Fruit fly (Drosophila melanogaster) whole organism, embryonic: ENCODE measurements around the gene CheA75a.
A peak's percentile ranks its signal among the peaks of the same experiment; 100 is the strongest.

Experiments used
- CG10209 ChIP-seq: fragments of 200-800 bp; sonication (Bioruptor generic); optimal IDR thresholded peaks from 3 replicates; lab custom pipeline; 2017; ENCODE audit warnings: missing biosample characterization, mild to moderate bottlenecking, missing genetic modification characterization, missing genetic modification reagents
- CG11456 ChIP-seq: fragments of 200-800 bp; sonication (Bioruptor generic); IDR thresholded peaks from 3 replicates; pipeline ENCODE4 v1.3.6; 2022; ENCODE audit warnings: missing biosample characterization, missing genetic modification characterization
- CG11504 ChIP-seq: fragments of 200-800 bp; sonication (Bioruptor generic); optimal IDR thresholded peaks from 3 replicates; lab custom pipeline; 2019; ENCODE audit warnings: missing biosample characterization, mild to moderate bottlenecking, missing genetic modification characterization, moderate library complexity
- CG12104 ChIP-seq: fragments of 200-800 bp; sonication (Bioruptor generic); optimal IDR thresholded peaks from 3 replicates; lab custom pipeline; 2016; ENCODE audit warnings: missing biosample characterization, missing genetic modification characterization
- CG13287 ChIP-seq: fragments of 200-800 bp; sonication (Bioruptor generic); IDR thresholded peaks from 2 replicates; pipeline ENCODE4 v1.3.6; 2022; ENCODE audit warnings: missing biosample characterization, missing genetic modification characterization; ENCODE audit not compliant: partially characterized antibody
- CG14710 ChIP-seq: fragments of 200-800 bp; sonication (Bioruptor generic); optimal IDR thresholded peaks from 3 replicates; lab custom pipeline; 2019; ENCODE audit warnings: missing biosample characterization, mild to moderate bottlenecking, missing genetic modification characterization, moderate library complexity
- CG16813 ChIP-seq: fragments of 200-800 bp; sonication (Bioruptor generic); IDR thresholded peaks from 3 replicates; pipeline ENCODE4 v1.3.6; 2022; ENCODE audit warnings: missing biosample characterization, missing genetic modification characterization; ENCODE audit not compliant: partially characterized antibody
- CG17328 ChIP-seq: fragments of 200-800 bp; sonication (Bioruptor generic); IDR thresholded peaks from 2 replicates; pipeline ENCODE4 v1.3.6; 2022; ENCODE audit warnings: missing biosample characterization, missing genetic modification characterization
- CG2120 ChIP-seq: fragments of 200-800 bp; sonication (Bioruptor generic); optimal IDR thresholded peaks from 3 replicates; lab custom pipeline; 2016; ENCODE audit warnings: missing biosample characterization, missing genetic modification characterization
- CG2889 ChIP-seq: fragments of 200-800 bp; sonication (Bioruptor generic); IDR thresholded peaks from 3 replicates; pipeline ENCODE4 v1.3.6; 2022; ENCODE audit warnings: missing biosample characterization, missing genetic modification characterization
- CG31224 ChIP-seq: fragments of 200-800 bp; sonication (Bioruptor generic); IDR thresholded peaks from 2 replicates; pipeline ENCODE4 v1.3.6; 2022; ENCODE audit warnings: missing biosample characterization, missing genetic modification characterization
- CG3163 ChIP-seq: fragments of 200-800 bp; sonication (Bioruptor generic); optimal IDR thresholded peaks from 3 replicates; lab custom pipeline; 2016; ENCODE audit warnings: missing biosample characterization, missing genetic modification characterization
- CG34224 ChIP-seq: fragments of 200-800 bp; sonication (Bioruptor generic); IDR thresholded peaks from 3 replicates; pipeline ENCODE4 v1.3.6; 2022; ENCODE audit warnings: missing biosample characterization, missing genetic modification characterization; ENCODE audit not compliant: partially characterized antibody
- CG4360 ChIP-seq: fragments of 200-800 bp; sonication (Bioruptor generic); IDR thresholded peaks from 2 replicates; pipeline ENCODE4 v1.3.6; 2022; ENCODE audit warnings: missing biosample characterization, missing genetic modification characterization
- CG5953 ChIP-seq: fragments of 200-800 bp; sonication (Bioruptor generic); IDR thresholded peaks from 2 replicates; pipeline ENCODE4 v1.3.6; 2022; ENCODE audit warnings: missing biosample characterization, missing genetic modification characterization
- CG6683 ChIP-seq: fragments of 200-800 bp; sonication (Bioruptor generic); optimal IDR thresholded peaks from 2 replicates; lab custom pipeline; 2017; ENCODE audit warnings: missing biosample characterization, mild to moderate bottlenecking, missing genetic modification characterization, missing genetic modification reagents
- CG7357 ChIP-seq: fragments of 200-800 bp; sonication (Bioruptor generic); IDR thresholded peaks from 3 replicates; pipeline ENCODE4 v1.3.6; 2022; ENCODE audit warnings: missing biosample characterization, missing genetic modification characterization
- CG7556 ChIP-seq: fragments of 200-800 bp; sonication (Bioruptor generic); optimal IDR thresholded peaks from 2 replicates; lab custom pipeline; 2017; ENCODE audit warnings: missing biosample characterization, mild to moderate bottlenecking, missing genetic modification characterization
- CG8290 ChIP-seq, 3 experiments: fragments of 200-800 bp; sonication (Bioruptor generic); optimal IDR thresholded peaks; 2 replicates each; lab custom pipeline; 2016 to 2019; ENCODE audit warnings: missing biosample characterization in 3 of 3, missing genetic modification characterization in 3 of 3, mild to moderate bottlenecking in 2 of 3, moderate library complexity in 1 of 3
- CG8765 ChIP-seq: fragments of 200-800 bp; sonication (Bioruptor generic); IDR thresholded peaks from 2 replicates; pipeline ENCODE4 v1.3.6; 2022; ENCODE audit warnings: missing biosample characterization, missing genetic modification characterization
- CG9437 ChIP-seq: fragments of 200-800 bp; sonication (Bioruptor generic); optimal IDR thresholded peaks from 2 replicates; lab custom pipeline; 2018; ENCODE audit warnings: missing biosample characterization, mild to moderate bottlenecking, missing genetic modification characterization
- CG9932 ChIP-seq: fragments of 200-800 bp; sonication (Bioruptor generic); IDR thresholded peaks from 2 replicates; pipeline ENCODE4 v1.3.6; 2022; ENCODE audit warnings: missing biosample characterization, missing genetic modification characterization
- Dbx ChIP-seq: fragments of 200-800 bp; sonication (Bioruptor generic); IDR thresholded peaks from 3 replicates; pipeline ENCODE4 v1.3.6; 2022; ENCODE audit warnings: missing biosample characterization, missing genetic modification characterization
- Deaf1 ChIP-seq: fragments of 200-800 bp; optimal IDR thresholded peaks from 3 replicates; lab custom pipeline; 2019; ENCODE audit warnings: missing biosample characterization, mild to moderate bottlenecking, missing genetic modification characterization, moderate library complexity
- Doc3 ChIP-seq: fragments of 200-800 bp; sonication (Bioruptor generic); IDR thresholded peaks from 3 replicates; pipeline ENCODE4 v1.3.6; 2022; ENCODE audit warnings: missing biosample characterization, missing genetic modification characterization; ENCODE audit not compliant: partially characterized antibody
- E2f1 ChIP-seq: fragments of 200-800 bp; sonication (Bioruptor generic); IDR thresholded peaks from 2 replicates; pipeline ENCODE4 v1.3.6; 2022; ENCODE audit warnings: missing biosample characterization, missing genetic modification characterization
- Elba2 ChIP-seq: fragments of 200-800 bp; sonication (Bioruptor generic); optimal IDR thresholded peaks from 3 replicates; lab custom pipeline; 2016; ENCODE audit warnings: missing biosample characterization, missing genetic modification characterization
- HLH3B ChIP-seq: fragments of 200-800 bp; sonication (Bioruptor generic); IDR thresholded peaks from 2 replicates; pipeline ENCODE4 v1.3.6; 2022; ENCODE audit warnings: missing biosample characterization, missing genetic modification characterization
- Kr ChIP-seq: fragments of 200-800 bp; sonication (Bioruptor generic); optimal IDR thresholded peaks from 2 replicates; lab custom pipeline; 2017; ENCODE audit warnings: missing biosample characterization, mild to moderate bottlenecking, missing genetic modification characterization
- Nf-YA ChIP-seq: fragments of 200-800 bp; sonication (Bioruptor generic); IDR thresholded peaks from 2 replicates; pipeline ENCODE4 v1.3.6; 2022; ENCODE audit warnings: missing biosample characterization, missing genetic modification characterization
- Nf-YB ChIP-seq: fragments of 200-800 bp; sonication (Bioruptor generic); optimal IDR thresholded peaks from 3 replicates; lab custom pipeline; 2019; ENCODE audit warnings: missing biosample characterization, mild to moderate bottlenecking, missing genetic modification characterization, moderate library complexity
- NfI ChIP-seq: fragments of 200-800 bp; sonication (Bioruptor generic); optimal IDR thresholded peaks from 3 replicates; lab custom pipeline; 2018; ENCODE audit warnings: missing biosample characterization, mild to moderate bottlenecking, missing genetic modification characterization, moderate library complexity
- Side ChIP-seq: fragments of 200-800 bp; sonication (Bioruptor generic); optimal IDR thresholded peaks from 2 replicates; lab custom pipeline; 2016; ENCODE audit warnings: missing biosample characterization, missing genetic modification characterization
- Sox102F ChIP-seq: fragments of 200-800 bp; sonication (Bioruptor generic); optimal IDR thresholded peaks from 2 replicates; lab custom pipeline; 2018; ENCODE audit warnings: missing biosample characterization, mild to moderate bottlenecking, missing genetic modification characterization, moderate library complexity
- Spps ChIP-seq: fragments of 200-800 bp; sonication (Bioruptor generic); optimal IDR thresholded peaks from 2 replicates; lab custom pipeline; 2018; ENCODE audit warnings: missing biosample characterization, mild to moderate bottlenecking, missing genetic modification characterization
- Tbp ChIP-seq: fragments of >200 bp; optimal IDR thresholded peaks from 2 replicates; lab custom pipeline; 2018; ENCODE audit warnings: missing biosample characterization, missing genetic modification characterization
- corto ChIP-seq: fragments of 200-800 bp; sonication (Bioruptor generic); optimal IDR thresholded peaks from 2 replicates; lab custom pipeline; 2016; ENCODE audit warnings: missing biosample characterization, mild to moderate bottlenecking, missing genetic modification characterization, moderate library complexity
- dmrt99B ChIP-seq: fragments of 200-800 bp; sonication (Bioruptor generic); optimal IDR thresholded peaks from 2 replicates; lab custom pipeline; 2018; ENCODE audit warnings: missing biosample characterization, mild to moderate bottlenecking, missing genetic modification characterization, moderate library complexity
- ftz-f1 ChIP-seq: fragments of 200-800 bp; sonication (Bioruptor generic); optimal IDR thresholded peaks from 2 replicates; lab custom pipeline; 2016; ENCODE audit warnings: missing biosample characterization, missing genetic modification characterization
- inv ChIP-seq: fragments of 200-800 bp; sonication (Bioruptor generic); IDR thresholded peaks from 2 replicates; pipeline ENCODE4 v1.3.6; 2022; ENCODE audit warnings: missing biosample characterization, missing genetic modification characterization; ENCODE audit not compliant: partially characterized antibody
- knrl ChIP-seq: fragments of 200-800 bp; sonication (Bioruptor generic); IDR thresholded peaks from 3 replicates; pipeline ENCODE4 v1.3.6; 2022; ENCODE audit warnings: missing biosample characterization, missing genetic modification characterization; ENCODE audit not compliant: partially characterized antibody
- mam ChIP-seq: fragments of 200-800 bp; sonication (Bioruptor generic); optimal IDR thresholded peaks from 3 replicates; lab custom pipeline; 2016; ENCODE audit warnings: missing biosample characterization, missing genetic modification characterization
- sim ChIP-seq: fragments of 200-800 bp; sonication (Bioruptor generic); IDR thresholded peaks from 2 replicates; pipeline ENCODE4 v1.3.6; 2022; ENCODE audit warnings: missing biosample characterization, missing genetic modification characterization
- sima ChIP-seq: fragments of 200-800 bp; sonication (Bioruptor generic); optimal IDR thresholded peaks from 2 replicates; lab custom pipeline; 2016; ENCODE audit warnings: missing biosample characterization, missing genetic modification characterization
- sob ChIP-seq: fragments of 200-800 bp; sonication (Bioruptor generic); IDR thresholded peaks from 2 replicates; pipeline ENCODE4 v1.3.6; 2022; ENCODE audit warnings: missing biosample characterization, missing genetic modification characterization
- tgo ChIP-seq: fragments of 200-800 bp; sonication (Bioruptor generic); IDR thresholded peaks from 3 replicates; pipeline ENCODE4 v1.3.6; 2022; ENCODE audit warnings: missing biosample characterization, missing genetic modification characterization
- twi ChIP-seq: fragments of 200-800 bp; optimal IDR thresholded peaks from 2 replicates; lab custom pipeline; 2019; ENCODE audit warnings: missing biosample characterization, mild to moderate bottlenecking, missing genetic modification characterization, moderate library complexity
- vnd ChIP-seq: fragments of 200-800 bp; sonication (Bioruptor generic); IDR thresholded peaks from 3 replicates; pipeline ENCODE4 v1.3.6; 2022; ENCODE audit warnings: missing biosample characterization, missing genetic modification characterization; ENCODE audit not compliant: partially characterized antibody
- yki ChIP-seq: fragments of >200 bp; optimal IDR thresholded peaks from 3 replicates; lab custom pipeline; 2018

CheA75a gene

DNA sequence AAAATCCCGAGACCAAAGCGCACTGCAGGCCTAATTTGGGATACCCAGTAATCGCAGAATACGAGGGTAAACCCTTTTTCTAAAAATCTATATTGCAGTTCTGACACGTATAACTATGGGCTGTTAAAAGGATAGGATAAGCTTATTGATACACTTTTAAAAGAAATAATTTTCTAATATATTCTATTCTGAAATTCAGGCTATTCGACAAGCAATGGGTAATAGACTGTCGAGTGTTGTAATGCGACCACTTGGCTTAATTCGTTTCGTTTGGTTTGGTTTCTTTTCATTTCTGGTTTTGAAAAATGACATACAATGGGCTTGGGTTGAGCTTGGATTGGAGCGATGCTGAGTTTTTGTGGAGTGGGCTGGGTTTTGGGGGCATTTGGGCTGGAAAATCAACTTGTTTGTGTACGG lies 39.6 kb upstream of the CheA75a start (continued):
- TF ChIP-seq CG14710 (peak; percentile 55), CG6683 (GFP tag; lab: Kevin White, UChicago) (peak; percentile 13), Doc3 (GFP tag; lab: Robert Waterston, UW) (no peak), sob (peak; percentile 87), CG11504 (tag; lab: Kevin White, UChicago) (peak; percentile 83), CG7357 (no peak; the same call in 1 of the 3 replicates), sim (GFP tag; lab: Robert Waterston, UW) (peak; percentile 56; the same call in 1 of the 2 replicates), vnd (no peak), CG9437 (GFP tag; lab: Kevin White, UChicago) (peak; percentile 58), CG12104 (GFP tag; lab: Kevin White, UChicago) (peak; percentile 18), E2f1 (peak; percentile 90), Deaf1 (tag; lab: Kevin White, UChicago) (peak; percentile 29), Sox102F (GFP tag; lab: Kevin White, UChicago) (peak; percentile 78), twi (peak; percentile 32), Tbp (no peak), CG16813 (GFP tag; lab: Robert Waterston, UW) (no peak), CG34224 (no peak), Side (peak; percentile 67), knrl (no peak), ftz-f1 (GFP tag; lab: Kevin White, UChicago) (no peak), CG31224 (peak; percentile 62), corto (GFP tag; lab: Kevin White, UChicago) (no peak), CG2120 (peak; percentile 45), yki (lab: Kevin White, UChicago) (no peak), NfI (peak; percentile 51), Spps (peak; percentile 45), inv (GFP tag; lab: Robert Waterston, UW) (no peak), CG4360 (GFP tag; lab: Robert Waterston, UW) (peak; percentile 78), Elba2 (GFP tag; lab: Kevin White, UChicago) (no peak), CG11456 (GFP tag; lab: Robert Waterston, UW) (no peak; the same call in 1 of the 3 replicates), HLH3B (GFP tag; lab: Robert Waterston, UW) (peak; percentile 94), CG8290 (GFP tag; optimal IDR thresholded peaks at IDR 0.05; lab: Kevin White, UChicago) (peak; percentile 28), CG8290 (tag; optimal IDR thresholded peaks at IDR 0.05; lab: Kevin White, UChicago) (no peak), sima (GFP tag; lab: Kevin White, UChicago) (no peak), Dbx (peak; percentile 73; the same call in 2 of the 3 replicates), CG3163 (GFP tag; lab: Kevin White, UChicago) (no peak), CG10209 (GFP tag; lab: Kevin White, UChicago) (peak; percentile 62), CG8765 (peak; percentile 62; the same call in 1 of the 2 replicates), dmrt99B (tag; lab: Kevin White, UChicago) (peak; percentile 86), mam (GFP tag; lab: Kevin White, UChicago) (peak; percentile 14), CG5953 (peak; percentile 88), CG7556 (peak; percentile 82), CG9932 (GFP tag; lab: Robert Waterston, UW) (peak; percentile 70), CG13287 (no peak), tgo (GFP tag; lab: Robert Waterston, UW) (peak; percentile 92), Nf-YA (GFP tag; lab: Robert Waterston, UW) (peak; percentile 88), Kr (GFP tag; lab: Kevin White, UChicago) (no peak), CG2889 (GFP tag; lab: Robert Waterston, UW) (peak; percentile 80), CG17328 (GFP tag; lab: Robert Waterston, UW) (peak; percentile 95), Nf-YB (GFP tag; lab: Kevin White, UChicago) (peak; percentile 49)
